Fruit fly (Drosophila melanogaster) whole organism, wandering third instar larva: ENCODE data around the gene MTF-1.

Source experiments
- Abd-B ChIP-seq: fragments of >200 bp; optimal IDR thresholded peaks from 2 replicates; lab custom pipeline; 2017; ENCODE audit warnings: missing biosample characterization, missing genetic modification characterization
- CG32264 ChIP-seq: fragments of 200-800 bp; sonication (Bioruptor generic); optimal IDR thresholded peaks from 2 replicates; lab custom pipeline; 2016; ENCODE audit warnings: missing biosample characterization, missing genetic modification characterization
- CG9705 ChIP-seq: fragments of 200-800 bp; sonication (Bioruptor generic); optimal IDR thresholded peaks from 2 replicates; lab custom pipeline; 2018; ENCODE audit warnings: missing biosample characterization, mild to moderate bottlenecking, missing genetic modification characterization
- CrebA ChIP-seq: fragments of 200-800 bp; sonication (Bioruptor generic); optimal IDR thresholded peaks from 2 replicates; lab custom pipeline; 2016; ENCODE audit warnings: missing biosample characterization, mild to moderate bottlenecking, missing genetic modification characterization, borderline replicate concordance
- Dfd ChIP-seq: fragments of >200 bp; optimal IDR thresholded peaks from 2 replicates; lab custom pipeline; 2017; ENCODE audit warnings: missing biosample characterization, missing genetic modification characterization
- Dif ChIP-seq: fragments of 200-275, 200-300 bp; sonication (Bioruptor generic); optimal IDR thresholded peaks from 2 replicates; lab custom pipeline; 2018; ENCODE audit warnings: missing biosample characterization, missing genetic modification characterization; ENCODE audit not compliant: partially characterized antibody
- GATAd ChIP-seq: sonication (Bioruptor generic); optimal IDR thresholded peaks from 2 replicates; lab custom pipeline; 2016; ENCODE audit warnings: missing biosample characterization, missing genetic modification characterization
- HLH106 ChIP-seq: fragments of 200-800 bp; optimal IDR thresholded peaks from 3 replicates; lab custom pipeline; 2019; ENCODE audit warnings: missing biosample characterization, mild to moderate bottlenecking, missing genetic modification characterization, moderate library complexity
- Hnf4 ChIP-seq: fragments of 200-800 bp; sonication (Bioruptor generic); optimal IDR thresholded peaks from 2 replicates; lab custom pipeline; 2016; ENCODE audit warnings: missing biosample characterization, mild to moderate bottlenecking, missing genetic modification characterization
- Hr78 ChIP-seq: fragments of >200 bp; optimal IDR thresholded peaks from 2 replicates; lab custom pipeline; 2017; ENCODE audit warnings: missing biosample characterization, missing genetic modification characterization
- Hr83 ChIP-seq: fragments of 200-300 bp; sonication (Bioruptor generic); optimal IDR thresholded peaks from 2 replicates; lab custom pipeline; 2016; ENCODE audit warnings: missing biosample characterization, mild to moderate bottlenecking, missing genetic modification characterization, moderate library complexity; ENCODE audit not compliant: poor library complexity, severe bottlenecking
- Jra ChIP-seq: sonication (Bioruptor generic); optimal IDR thresholded peaks from 2 replicates; lab custom pipeline; 2016; ENCODE audit warnings: missing biosample characterization, missing genetic modification characterization
- Mio ChIP-seq: sonication (Bioruptor generic); optimal IDR thresholded peaks from 2 replicates; lab custom pipeline; 2016; ENCODE audit warnings: missing biosample characterization, missing genetic modification characterization
- Myc ChIP-seq: fragments of >200 bp; optimal IDR thresholded peaks from 2 replicates; lab custom pipeline; 2017
- N ChIP-seq: fragments of >200 bp; optimal IDR thresholded peaks from 2 replicates; lab custom pipeline; 2018; ENCODE audit warnings: missing biosample characterization, missing external identifiers, missing genetic modification characterization
- OdsH ChIP-seq: fragments of 200-800 bp; sonication (Bioruptor generic); optimal IDR thresholded peaks from 2 replicates; lab custom pipeline; 2016; ENCODE audit warnings: missing biosample characterization, mild to moderate bottlenecking, missing genetic modification characterization
- Rel ChIP-seq, 2 experiments: fragments of 200-800 bp; sonication (Bioruptor generic) in 1 of 2; optimal IDR thresholded peaks; 2 replicates in 1 of 2; 3 replicates in 1 of 2; lab custom pipeline; 2016 to 2019; ENCODE audit warnings: mild to moderate bottlenecking in 2 of 2, missing biosample characterization in 2 of 2, missing genetic modification characterization in 2 of 2, moderate library complexity in 1 of 2
- Sp1 ChIP-seq: fragments of 200-800 bp; sonication (Bioruptor generic); optimal IDR thresholded peaks from 3 replicates; lab custom pipeline; 2019; ENCODE audit warnings: missing biosample characterization, mild to moderate bottlenecking, missing genetic modification characterization, moderate library complexity
- Vsx2 ChIP-seq: fragments of 200-300, 225-300 bp; sonication (Bioruptor generic); optimal IDR thresholded peaks from 2 replicates; lab custom pipeline; 2018; ENCODE audit warnings: missing biosample characterization, missing genetic modification characterization; ENCODE audit not compliant: partially characterized antibody
- br ChIP-seq: fragments of 200-800 bp; sonication (Bioruptor generic); optimal IDR thresholded peaks from 2 replicates; lab custom pipeline; 2016; ENCODE audit warnings: missing biosample characterization, missing genetic modification characterization
- dl ChIP-seq, 2 experiments: fragments of 175-275, 200-275 bp in 1 of 2; fragments of 200-275 bp in 1 of 2; sonication (Bioruptor generic); optimal IDR thresholded peaks; lab custom pipeline; 2018; ENCODE audit warnings: mild to moderate bottlenecking in 2 of 2, missing biosample characterization in 2 of 2, missing genetic modification characterization in 2 of 2, moderate library complexity in 2 of 2; ENCODE audit not compliant: partially characterized antibody in 2 of 2, insufficient read depth in 1 of 2
- dmrt93B ChIP-seq: fragments of 200-800 bp; sonication (Bioruptor generic); optimal IDR thresholded peaks from 2 replicates; lab custom pipeline; 2018; ENCODE audit warnings: missing biosample characterization, mild to moderate bottlenecking, missing genetic modification characterization
- dsf ChIP-seq: sonication (Bioruptor generic); optimal IDR thresholded peaks from 2 replicates; lab custom pipeline; 2016; ENCODE audit warnings: missing biosample characterization, missing genetic modification characterization, borderline replicate concordance
- ey ChIP-seq: fragments of 200-800 bp; sonication (Bioruptor generic); optimal IDR thresholded peaks from 2 replicates; lab custom pipeline; 2016; ENCODE audit warnings: missing biosample characterization, missing genetic modification characterization
- foxo ChIP-seq, 2 experiments: fragments of 200-800 bp; sonication (Bioruptor generic); optimal IDR thresholded peaks; 2 replicates in 1 of 2; 3 replicates in 1 of 2; lab custom pipeline; 2016 to 2017; ENCODE audit warnings: missing biosample characterization in 2 of 2, missing genetic modification characterization in 2 of 2
- fru ChIP-seq: fragments of 200-800 bp; sonication (Bioruptor generic); optimal IDR thresholded peaks from 3 replicates; lab custom pipeline; 2016; ENCODE audit warnings: missing biosample characterization, mild to moderate bottlenecking, missing genetic modification characterization
- h ChIP-seq: fragments of 200-800 bp; sonication (Bioruptor generic); optimal IDR thresholded peaks from 3 replicates; lab custom pipeline; 2016; ENCODE audit warnings: missing biosample characterization, mild to moderate bottlenecking, missing genetic modification characterization
- jim ChIP-seq: fragments of 175-275, 200-325 bp; sonication (Bioruptor generic); optimal IDR thresholded peaks from 2 replicates; lab custom pipeline; 2016; ENCODE audit warnings: missing biosample characterization, mild to moderate bottlenecking, missing genetic modification characterization
- lola ChIP-seq: fragments of >200 bp; optimal IDR thresholded peaks from 2 replicates; lab custom pipeline; 2017; ENCODE audit warnings: missing biosample characterization, missing genetic modification characterization
- pan ChIP-seq: fragments of >200 bp; optimal IDR thresholded peaks from 2 replicates; lab custom pipeline; 2017
- psq ChIP-seq: fragments of 200-800 bp; sonication (Bioruptor generic); optimal IDR thresholded peaks from 3 replicates; lab custom pipeline; 2017; ENCODE audit warnings: missing biosample characterization, mild to moderate bottlenecking, missing genetic modification characterization, moderate library complexity
- rgr ChIP-seq: fragments of 200-800 bp; sonication (Bioruptor generic); optimal IDR thresholded peaks from 3 replicates; lab custom pipeline; 2016; ENCODE audit warnings: missing biosample characterization, mild to moderate bottlenecking, missing genetic modification characterization
- sage ChIP-seq: fragments of 200-800 bp; sonication (Bioruptor generic); optimal IDR thresholded peaks from 2 replicates; lab custom pipeline; 2016; ENCODE audit warnings: missing biosample characterization, mild to moderate bottlenecking, missing genetic modification characterization
- sv ChIP-seq: fragments of 200-800 bp; sonication (Bioruptor generic); optimal IDR thresholded peaks from 3 replicates; lab custom pipeline; 2016; ENCODE audit warnings: missing biosample characterization, missing genetic modification characterization
- tai ChIP-seq: sonication (Bioruptor generic); optimal IDR thresholded peaks from 2 replicates; lab custom pipeline; 2016; ENCODE audit warnings: missing biosample characterization, missing genetic modification characterization
- usp ChIP-seq: fragments of >200 bp; optimal IDR thresholded peaks from 2 replicates; lab custom pipeline; 2017; ENCODE audit warnings: missing biosample characterization, missing genetic modification characterization
- woc ChIP-seq: sonication (Bioruptor generic); optimal IDR thresholded peaks from 2 replicates; lab custom pipeline; 2016; ENCODE audit warnings: missing biosample characterization, mild to moderate bottlenecking, missing genetic modification characterization

The MTF-1 gene

dm6 chr3L:9384445-9385079 lies 45.5 kb upstream of the MTF-1 start:
- peak; percentile 54 for TF ChIP-seq psq
- TF ChIP-seq tai: no peak

dm6 chr3L:9391340-9391980 lies 38.7 kb upstream of the MTF-1 start:
- TF ChIP-seq Rel (GFP tag; optimal IDR thresholded peaks at IDR 0.05; lab: Kevin White, UChicago) (no peak), Rel (tag; optimal IDR thresholded peaks at IDR 0.05; lab: Kevin White, UChicago) (peak; percentile 87), sage (GFP tag; lab: Kevin White, UChicago) (no peak), dsf (GFP tag; lab: Kevin White, UChicago) (no peak), usp (GFP tag; lab: Kevin White, UChicago) (no peak)

- TF ChIP-seq Rel (GFP tag; optimal IDR thresholded peaks at IDR 0.05; lab: Kevin White, UChicago) (no peak), Rel (tag; optimal IDR thresholded peaks at IDR 0.05; lab: Kevin White, UChicago) (peak; percentile 98), usp (GFP tag; lab: Kevin White, UChicago) (no peak)
These were observed 34.1 kb upstream of the MTF-1 start for dm6 chr3L:9396038-9396437.

- TF ChIP-seq Hnf4 (GFP tag; lab: Kevin White, UChicago) (no peak), CG32264 (GFP tag; lab: Kevin White, UChicago) (no peak), h (GFP tag; lab: Kevin White, UChicago) (no peak), psq (peak; percentile 76), HLH106 (tag; lab: Kevin White, UChicago) (no peak), Dfd (GFP tag; lab: Kevin White, UChicago) (peak; percentile 8), jim (GFP tag; lab: Kevin White, UChicago) (no peak), Mio (GFP tag; lab: Kevin White, UChicago) (no peak)
- TF ChIP-seq, all 38 proteins: peak for 2
These were observed 33.4 kb upstream of the MTF-1 start for dm6 chr3L:9396704-9397103.

- TF ChIP-seq lola (no peak), usp (GFP tag; lab: Kevin White, UChicago) (no peak), dmrt93B (GFP tag; lab: Kevin White, UChicago) (no peak), GATAd (GFP tag; lab: Kevin White, UChicago) (peak; percentile 8), sv (GFP tag; lab: Kevin White, UChicago) (no peak), Rel (GFP tag; optimal IDR thresholded peaks at IDR 0.05; lab: Kevin White, UChicago) (peak; percentile 19), Rel (tag; optimal IDR thresholded peaks at IDR 0.05; lab: Kevin White, UChicago) (peak; percentile 84), rgr (GFP tag; lab: Kevin White, UChicago) (peak; percentile 68), Mio (GFP tag; lab: Kevin White, UChicago) (no peak), N (GFP tag; lab: Kevin White, UChicago) (no peak), OdsH (GFP tag; lab: Kevin White, UChicago) (peak; percentile 55), Myc (no peak), sage (GFP tag; lab: Kevin White, UChicago) (no peak), CG9705 (GFP tag; lab: Kevin White, UChicago) (no peak), foxo (GFP tag; optimal IDR thresholded peaks at IDR 0.05; lab: Kevin White, UChicago) (peak in 1 of 2 experiments; percentile 51), Hnf4 (GFP tag; lab: Kevin White, UChicago) (peak; percentile 40), HLH106 (tag; lab: Kevin White, UChicago) (peak; percentile 11), CG32264 (GFP tag; lab: Kevin White, UChicago) (peak; percentile 46), Dfd (GFP tag; lab: Kevin White, UChicago) (no peak), CrebA (no peak), woc (GFP tag; lab: Kevin White, UChicago) (no peak), ey (GFP tag; lab: Kevin White, UChicago) (peak; percentile 20), h (GFP tag; lab: Kevin White, UChicago) (peak; percentile 75), tai (peak; percentile 69), Vsx2 (GFP tag; lab: Kevin White, UChicago) (no peak), pan (lab: Kevin White, UChicago) (no peak), Sp1 (GFP tag; lab: Kevin White, UChicago) (peak; percentile 38), Hr83 (GFP tag; lab: Kevin White, UChicago) (peak; percentile 97), Dif (GFP tag; lab: Kevin White, UChicago) (no peak), jim (GFP tag; lab: Kevin White, UChicago) (no peak), fru (GFP tag; lab: Kevin White, UChicago) (peak; percentile 20), br (peak; percentile 43), dsf (GFP tag; lab: Kevin White, UChicago) (no peak), Abd-B (no peak), Hr78 (GFP tag; lab: Kevin White, UChicago) (no peak), dl (GFP tag; optimal IDR thresholded peaks at IDR 0.05; lab: Kevin White, UChicago; ENCODE audit: insufficient read depth in 1 of 2, partially characterized antibody in 2 of 2) (no peak), psq (no peak), Jra (GFP tag; lab: Kevin White, UChicago) (peak; percentile 38)
These were observed 33.0 kb upstream of the MTF-1 start for dm6 chr3L:9397156-9397555.
